Fruit fly (Drosophila melanogaster) Kc167 (cell line): ENCODE results near the gene PolD1.

Experiments
- Myc ChIP-seq: fragments of >200 bp; optimal IDR thresholded peaks from 2 replicates; lab custom pipeline; 2017; ENCODE audit warnings: missing external identifiers
- h ChIP-seq: fragments of >200 bp; optimal IDR thresholded peaks from 3 replicates; lab custom pipeline; 2018; ENCODE audit warnings: missing external identifiers
- insv ChIP-seq: fragments of >200 bp; optimal IDR thresholded peaks from 3 replicates; lab custom pipeline; 2018; ENCODE audit warnings: missing external identifiers
- psq ChIP-seq: fragments of >200 bp; optimal IDR thresholded peaks from 2 replicates; lab custom pipeline; 2017; ENCODE audit warnings: missing external identifiers
- ttk ChIP-seq: sonication (Bioruptor generic); optimal IDR thresholded peaks from 2 replicates; lab custom pipeline; 2017; ENCODE audit warnings: missing external identifiers

DNA sequence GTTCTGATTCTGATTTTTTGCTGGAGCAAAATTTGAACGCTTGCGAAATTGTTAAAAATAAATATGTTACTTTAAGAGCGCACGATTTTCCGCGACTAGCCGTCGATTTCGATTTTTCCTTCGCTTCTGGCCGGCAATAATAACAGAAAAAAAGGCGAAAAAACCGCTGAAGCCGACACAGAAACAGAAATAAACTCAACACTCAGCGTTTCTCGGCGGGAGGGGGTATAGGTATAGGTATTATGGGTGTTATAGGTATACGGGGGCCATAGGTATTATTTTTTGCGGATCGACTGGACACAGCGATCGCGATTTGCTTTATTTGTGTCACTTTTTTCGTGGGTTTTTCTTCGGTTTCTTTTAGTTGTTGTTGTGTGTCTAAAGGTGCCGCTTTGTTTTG is 35.3 kb downstream of the PolD1 start:
- TF ChIP-seq ttk (lab: Kevin White, UChicago) = no peak
- TF ChIP-seq Myc (lab: Kevin White, UChicago) = no peak
- TF ChIP-seq insv (lab: Kevin White, UChicago) = no peak
- no peak for TF ChIP-seq psq (lab: Kevin White, UChicago)
- TF ChIP-seq h = no peak
